Fruit fly (Drosophila melanogaster): ENCODE results near the gene CG2930.

CG2930 gene

dm6 chrX:3840962-3841361 lies 27.8 kb upstream of the CG2930 start (continued):
- TF ChIP-seq E2f2 (GFP tag; IDR thresholded peaks at IDR 0.05) = 0 out of 2 replicates have a peak, but pooled peaks have one; percentile 13
- TF ChIP-seq CG12769 (tag; optimal IDR thresholded peaks at IDR 0.05) = no peak
- TF ChIP-seq p53 (GFP tag; optimal IDR thresholded peaks at IDR 0.05) = no peak
- no peak for TF ChIP-seq CG9609 (GFP tag; optimal IDR thresholded peaks at IDR 0.05)
- TF ChIP-seq CG9932 (GFP tag; IDR thresholded peaks at IDR 0.05) = no peak
- TF ChIP-seq grn (GFP tag; optimal IDR thresholded peaks at IDR 0.05) = peak; percentile 39
- TF ChIP-seq knrl (GFP tag; IDR thresholded peaks at IDR 0.05; ENCODE audit: partially characterized antibody) = no peak
- no peak for TF ChIP-seq CG18619 (GFP tag; optimal IDR thresholded peaks at IDR 0.05)
- no peak for TF ChIP-seq trh (GFP tag; optimal IDR thresholded peaks at IDR 0.05)
- peak; percentile 21; the same call in 1 of the 2 replicates for TF ChIP-seq CG14014 (GFP tag; IDR thresholded peaks at IDR 0.05)
- TF ChIP-seq Rfx (GFP tag; IDR thresholded peaks at IDR 0.05) = 0 out of 2 replicates have a peak, but pooled peaks have one; percentile 16
- TF ChIP-seq CG12942 (GFP tag; optimal IDR thresholded peaks at IDR 0.05) = no peak
- TF ChIP-seq CG10543 (GFP tag; optimal IDR thresholded peaks at IDR 0.05) = peak; percentile 20
- peak; percentile 15 for TF ChIP-seq corto (GFP tag; optimal IDR thresholded peaks at IDR 0.05)
- no peak for TF ChIP-seq Dbx (GFP tag; IDR thresholded peaks at IDR 0.05)
- no peak for TF ChIP-seq bcd (GFP tag; optimal IDR thresholded peaks at IDR 0.05)
- no peak for TF ChIP-seq tup (GFP tag; optimal IDR thresholded peaks at IDR 0.05)
- TF ChIP-seq CG13287 (GFP tag; IDR thresholded peaks at IDR 0.05; ENCODE audit: partially characterized antibody) = 0 out of 2 replicates have a peak, but pooled peaks have one; percentile 8
- peak; percentile 46 for TF ChIP-seq CG13894 (tag; optimal IDR thresholded peaks at IDR 0.05)
- TF ChIP-seq CG8290 (GFP tag; optimal IDR thresholded peaks at IDR 0.05) = no peak
- TF ChIP-seq CG8290 (tag; optimal IDR thresholded peaks at IDR 0.05) = no peak
- no peak for TF ChIP-seq Sry-β (GFP tag; optimal IDR thresholded peaks at IDR 0.05)
- TF ChIP-seq B-H2 (GFP tag; optimal IDR thresholded peaks at IDR 0.05) = peak; percentile 19
- peak; percentile 70 for TF ChIP-seq lbe (GFP tag; optimal IDR thresholded peaks at IDR 0.05)
- TF ChIP-seq phol (tag; optimal IDR thresholded peaks at IDR 0.05) = peak; percentile 78
- TF ChIP-seq Lhr (GFP tag; optimal IDR thresholded peaks at IDR 0.05) = no peak
- peak; percentile 47; the same call in 1 of the 2 replicates for TF ChIP-seq Drgx (GFP tag; IDR thresholded peaks at IDR 0.05)
- TF ChIP-seq CG15011 (GFP tag; optimal IDR thresholded peaks at IDR 0.05) = no peak
- peak; percentile 23; the same call in 1 of the 2 replicates for TF ChIP-seq Adf1 (GFP tag; IDR thresholded peaks at IDR 0.05)
- TF ChIP-seq CG4424 (GFP tag; optimal IDR thresholded peaks at IDR 0.05) = no peak
- no peak for TF ChIP-seq CG14860 (GFP tag; IDR thresholded peaks at IDR 0.05; ENCODE audit: partially characterized antibody)
- TF ChIP-seq Taf1 (GFP tag; IDR thresholded peaks at IDR 0.05) = no peak
- peak; percentile 92 for TF ChIP-seq pros (GFP tag; optimal IDR thresholded peaks at IDR 0.05)
- no peak for TF ChIP-seq CG16779 (GFP tag; IDR thresholded peaks at IDR 0.05)
- TF ChIP-seq ato (GFP tag; IDR thresholded peaks at IDR 0.05; ENCODE audit: partially characterized antibody) = no peak
- no peak for TF ChIP-seq crol (GFP tag; IDR thresholded peaks at IDR 0.05)
- 0 out of 3 replicates have a peak, but pooled peaks have one; percentile 46 for TF ChIP-seq ci (GFP tag; IDR thresholded peaks at IDR 0.05)
- no peak for TF ChIP-seq Pdp1 (GFP tag; optimal IDR thresholded peaks at IDR 0.05)
- no peak for TF ChIP-seq CG12299 (tag; optimal IDR thresholded peaks at IDR 0.05)
- no peak for TF ChIP-seq CG12155 (GFP tag; optimal IDR thresholded peaks at IDR 0.05)
- TF ChIP-seq CG13775 (GFP tag; optimal IDR thresholded peaks at IDR 0.05) = no peak
- TF ChIP-seq esg (GFP tag; conservative IDR thresholded peaks at IDR 0.05) = no peak
- TF ChIP-seq Med (GFP tag) = peak; percentile 45
- peak; percentile 52 to 68 for TF ChIP-seq Trl (optimal IDR thresholded peaks at IDR 0.05)
- TF ChIP-seq Trl (GFP tag; optimal IDR thresholded peaks at IDR 0.05) = no peak
- no peak for TF ChIP-seq emc (GFP tag; optimal IDR thresholded peaks at IDR 0.05)
- no peak for TF ChIP-seq CG43689 (GFP tag; IDR thresholded peaks at IDR 0.05)
- TF ChIP-seq CG15479 (GFP tag; optimal IDR thresholded peaks at IDR 0.05) = no peak
- no peak for TF ChIP-seq cas (GFP tag; IDR thresholded peaks at IDR 0.05)
- TF ChIP-seq CG6683 (GFP tag; optimal IDR thresholded peaks at IDR 0.05) = no peak
- TF ChIP-seq jigr1 (GFP tag; IDR thresholded peaks at IDR 0.05) = no peak
- TF ChIP-seq CG3065 (GFP tag; optimal IDR thresholded peaks at IDR 0.05) = no peak

Data from whole organism, embryonic.